Fruit fly (Drosophila melanogaster) whole organism, embryonic: Measurements from ENCODE around the gene wrd.

Experiments used
- Atf3 ChIP-seq: fragments of 200-800 bp; sonication (Bioruptor generic); optimal IDR thresholded peaks from 3 replicates; lab custom pipeline; 2016; ENCODE audit warnings: missing biosample characterization, missing genetic modification characterization
- B-H1 ChIP-seq: fragments of 200-800 bp; sonication (Bioruptor generic); IDR thresholded peaks from 3 replicates; pipeline ENCODE4 v1.3.6; 2022; ENCODE audit warnings: missing biosample characterization, missing genetic modification characterization
- Bdp1 ChIP-seq: fragments of 200-800 bp; sonication (Bioruptor generic); optimal IDR thresholded peaks from 3 replicates; lab custom pipeline; 2016; ENCODE audit warnings: missing biosample characterization, missing genetic modification characterization
- CG10654 ChIP-seq: fragments of 200-800 bp; sonication (Bioruptor generic); optimal IDR thresholded peaks from 2 replicates; lab custom pipeline; 2016; ENCODE audit warnings: missing biosample characterization, missing genetic modification characterization
- CG11247 ChIP-seq: fragments of 200-800 bp; sonication (Bioruptor generic); IDR thresholded peaks from 2 replicates; pipeline ENCODE4 v1.3.6; 2022; ENCODE audit warnings: missing biosample characterization, missing genetic modification characterization
- CG12236 ChIP-seq: fragments of 200-800 bp; sonication (Bioruptor generic); optimal IDR thresholded peaks from 2 replicates; lab custom pipeline; 2016; ENCODE audit warnings: missing biosample characterization, missing genetic modification characterization
- CG12659 ChIP-seq: fragments of 200-800 bp; sonication (Bioruptor generic); optimal IDR thresholded peaks from 3 replicates; lab custom pipeline; 2017; ENCODE audit warnings: mild to moderate bottlenecking, missing biosample characterization, missing genetic modification reagents, missing genetic modification characterization
- CG12942 ChIP-seq: fragments of 200-800 bp; sonication (Bioruptor generic); optimal IDR thresholded peaks from 3 replicates; lab custom pipeline; 2016; ENCODE audit warnings: missing biosample characterization, missing genetic modification characterization
- CG13424 ChIP-seq: fragments of 200-800 bp; sonication (Bioruptor generic); optimal IDR thresholded peaks from 2 replicates; lab custom pipeline; 2019; ENCODE audit warnings: missing biosample characterization, mild to moderate bottlenecking, missing genetic modification characterization, moderate library complexity
- CG14667 ChIP-seq: fragments of 200-800 bp; sonication (Bioruptor generic); IDR thresholded peaks from 2 replicates; pipeline ENCODE4 v1.3.6; 2022; ENCODE audit warnings: missing biosample characterization, missing genetic modification characterization
- CG1529 ChIP-seq: fragments of 200-800 bp; sonication (Bioruptor generic); optimal IDR thresholded peaks from 3 replicates; lab custom pipeline; 2018; ENCODE audit warnings: missing biosample characterization, missing genetic modification characterization
- CG15514 ChIP-seq: fragments of 200-800 bp; sonication (Bioruptor generic); optimal IDR thresholded peaks from 3 replicates; lab custom pipeline; 2017; ENCODE audit warnings: missing biosample characterization, missing genetic modification characterization, mild to moderate bottlenecking, moderate library complexity, missing genetic modification reagents
- CG15696 ChIP-seq: fragments of 200-800 bp; sonication (Bioruptor generic); optimal IDR thresholded peaks from 2 replicates; lab custom pipeline; 2019; ENCODE audit warnings: missing biosample characterization, mild to moderate bottlenecking, missing genetic modification characterization, moderate library complexity
- CG1602 ChIP-seq: fragments of 200-800 bp; sonication (Bioruptor generic); optimal IDR thresholded peaks from 3 replicates; lab custom pipeline; 2016; ENCODE audit warnings: missing biosample characterization, missing genetic modification characterization
- CG1647 ChIP-seq: fragments of 200-800 bp; sonication (Bioruptor generic); optimal IDR thresholded peaks from 3 replicates; lab custom pipeline; 2016; ENCODE audit warnings: missing biosample characterization, missing genetic modification characterization
- CG1792 ChIP-seq: fragments of 200-800 bp; sonication (Bioruptor generic); optimal IDR thresholded peaks from 2 replicates; lab custom pipeline; 2016; ENCODE audit warnings: missing biosample characterization, missing genetic modification characterization
- CG33557 ChIP-seq: fragments of 200-800 bp; sonication (Bioruptor generic); optimal IDR thresholded peaks from 2 replicates; lab custom pipeline; 2019; ENCODE audit warnings: missing biosample characterization, mild to moderate bottlenecking, missing genetic modification characterization, moderate library complexity
- CG4707 ChIP-seq: fragments of 200-800 bp; sonication (Bioruptor generic); optimal IDR thresholded peaks from 2 replicates; lab custom pipeline; 2018; ENCODE audit warnings: missing biosample characterization, mild to moderate bottlenecking, missing genetic modification characterization, moderate library complexity
- CG4730 ChIP-seq: fragments of 200-800 bp; sonication (Bioruptor generic); IDR thresholded peaks from 2 replicates; pipeline ENCODE4 v1.3.6; 2022; ENCODE audit warnings: missing biosample characterization, missing genetic modification characterization
- CG6654 ChIP-seq: fragments of 200-800 bp; sonication (Bioruptor generic); optimal IDR thresholded peaks from 2 replicates; lab custom pipeline; 2017; ENCODE audit warnings: missing biosample characterization, mild to moderate bottlenecking, missing genetic modification characterization
- CG7839 ChIP-seq: fragments of 200-800 bp; sonication (Bioruptor generic); optimal IDR thresholded peaks from 3 replicates; lab custom pipeline; 2018; ENCODE audit warnings: missing biosample characterization, mild to moderate bottlenecking, missing genetic modification characterization, moderate library complexity
- CG8290 ChIP-seq, 3 experiments: fragments of 200-800 bp; sonication (Bioruptor generic); optimal IDR thresholded peaks; 2 replicates each; lab custom pipeline; 2016 to 2019; ENCODE audit warnings: missing biosample characterization in 3 of 3, missing genetic modification characterization in 3 of 3, mild to moderate bottlenecking in 2 of 3, moderate library complexity in 1 of 3
- CG8388 ChIP-seq: fragments of 200-800 bp; sonication (Bioruptor generic); optimal IDR thresholded peaks from 2 replicates; lab custom pipeline; 2019; ENCODE audit warnings: missing biosample characterization, mild to moderate bottlenecking, missing genetic modification characterization, moderate library complexity
- CG8924 ChIP-seq: fragments of 200-800 bp; optimal IDR thresholded peaks from 3 replicates; lab custom pipeline; 2019; ENCODE audit warnings: missing biosample characterization, mild to moderate bottlenecking, missing genetic modification characterization, moderate library complexity
- Dip3 ChIP-seq: fragments of 200-800 bp; sonication (Bioruptor generic); optimal IDR thresholded peaks from 3 replicates; lab custom pipeline; 2016; ENCODE audit warnings: missing biosample characterization, missing genetic modification characterization
- Elba2 ChIP-seq: fragments of 200-800 bp; sonication (Bioruptor generic); optimal IDR thresholded peaks from 3 replicates; lab custom pipeline; 2016; ENCODE audit warnings: missing biosample characterization, missing genetic modification characterization
- HLHmδ ChIP-seq: fragments of 200-800 bp; sonication (Bioruptor generic); optimal IDR thresholded peaks from 2 replicates; lab custom pipeline; 2018; ENCODE audit warnings: missing biosample characterization, mild to moderate bottlenecking, missing genetic modification characterization, moderate library complexity
- Hand ChIP-seq: fragments of 200-800 bp; sonication (Bioruptor generic); optimal IDR thresholded peaks from 2 replicates; lab custom pipeline; 2017; ENCODE audit warnings: mild to moderate bottlenecking, missing biosample characterization, missing genetic modification reagents, missing genetic modification characterization
- MESR4 ChIP-seq: fragments of 200-800 bp; sonication (Bioruptor generic); optimal IDR thresholded peaks from 2 replicates; lab custom pipeline; 2018; ENCODE audit warnings: missing biosample characterization, mild to moderate bottlenecking, missing genetic modification characterization, moderate library complexity
- Nf-YB ChIP-seq: fragments of 200-800 bp; sonication (Bioruptor generic); optimal IDR thresholded peaks from 3 replicates; lab custom pipeline; 2019; ENCODE audit warnings: missing biosample characterization, mild to moderate bottlenecking, missing genetic modification characterization, moderate library complexity
- PHDP ChIP-seq: fragments of 200-800 bp; sonication (Bioruptor generic); optimal IDR thresholded peaks from 3 replicates; lab custom pipeline; 2018; ENCODE audit warnings: missing biosample characterization, mild to moderate bottlenecking, missing genetic modification characterization, moderate library complexity
- Ptx1 ChIP-seq: fragments of 200-800 bp; sonication (Bioruptor generic); IDR thresholded peaks from 2 replicates; pipeline ENCODE4 v1.3.6; 2022; ENCODE audit warnings: missing biosample characterization, missing genetic modification characterization
- bigmax ChIP-seq: fragments of 200-800 bp; sonication (Bioruptor generic); optimal IDR thresholded peaks from 2 replicates; lab custom pipeline; 2018; ENCODE audit warnings: missing biosample characterization, mild to moderate bottlenecking, missing genetic modification characterization
- cad ChIP-seq: fragments of >200 bp; optimal IDR thresholded peaks from 2 replicates; lab custom pipeline; 2017; ENCODE audit warnings: missing biosample characterization, missing genetic modification characterization
- cg ChIP-seq: fragments of 200-800 bp; sonication (Bioruptor generic); optimal IDR thresholded peaks from 3 replicates; lab custom pipeline; 2019; ENCODE audit warnings: missing biosample characterization, mild to moderate bottlenecking, missing genetic modification characterization, moderate library complexity
- chif ChIP-seq, 2 experiments: fragments of 200-800 bp; sonication (Bioruptor generic); optimal IDR thresholded peaks; 3 replicates each; lab custom pipeline; 2016; ENCODE audit warnings: missing biosample characterization in 2 of 2, missing genetic modification characterization in 2 of 2
- chn ChIP-seq: fragments of 200-800 bp; sonication (Bioruptor generic); optimal IDR thresholded peaks from 2 replicates; lab custom pipeline; 2016; ENCODE audit warnings: missing biosample characterization, missing genetic modification characterization
- dpn ChIP-seq, 2 experiments: fragments of 200-800 bp; sonication (Bioruptor generic); optimal IDR thresholded peaks; 3 replicates each; lab custom pipeline; 2016; ENCODE audit warnings: missing biosample characterization in 2 of 2, missing genetic modification characterization in 2 of 2
- esg ChIP-seq: fragments of 200-800 bp; sonication (Bioruptor generic); conservative IDR thresholded peaks from 2 replicates; pipeline ENCODE4 v1.3.6; 2022; ENCODE audit warnings: missing biosample characterization, missing genetic modification characterization
- gcm ChIP-seq: fragments of 200-800 bp; sonication (Bioruptor generic); optimal IDR thresholded peaks from 2 replicates; lab custom pipeline; 2019; ENCODE audit warnings: missing biosample characterization, mild to moderate bottlenecking, missing genetic modification characterization, moderate library complexity
- ken ChIP-seq: fragments of 200-800 bp; sonication (Bioruptor generic); IDR thresholded peaks from 3 replicates; pipeline ENCODE4 v1.3.6; 2022; ENCODE audit warnings: missing biosample characterization, missing genetic modification characterization
- kni ChIP-seq: fragments of 200-800 bp; sonication (Bioruptor generic); optimal IDR thresholded peaks from 3 replicates; lab custom pipeline; 2017; ENCODE audit warnings: mild to moderate bottlenecking, missing biosample characterization, missing genetic modification reagents, missing genetic modification characterization
- maf-S ChIP-seq: fragments of 200-800 bp; sonication (Bioruptor generic); optimal IDR thresholded peaks from 2 replicates; lab custom pipeline; 2016; ENCODE audit warnings: missing biosample characterization, missing genetic modification characterization
- peb ChIP-seq: fragments of 200-800 bp; sonication (Bioruptor generic); IDR thresholded peaks from 2 replicates; pipeline ENCODE4 v1.3.6; 2022; ENCODE audit warnings: missing biosample characterization, missing genetic modification characterization
- prd ChIP-seq, 3 experiments: fragments of >200 bp in 2 of 3; fragments of 200-800 bp in 1 of 3; sonication (Bioruptor generic) in 1 of 3; optimal IDR thresholded peaks in 2 of 3; IDR thresholded peaks in 1 of 3; 2 replicates in 2 of 3; 3 replicates in 1 of 3; pipeline versions ENCODE4 v1.3.6 to Lab custom; 2017 to 2022; ENCODE audit warnings: missing biosample characterization in 1 of 3, missing genetic modification characterization in 1 of 3
- pzg ChIP-seq: fragments of 200-800 bp; sonication (Bioruptor generic); optimal IDR thresholded peaks from 3 replicates; lab custom pipeline; 2018; ENCODE audit warnings: missing biosample characterization, mild to moderate bottlenecking, missing genetic modification characterization, moderate library complexity
- row ChIP-seq: fragments of 200-800 bp; sonication (Bioruptor generic); IDR thresholded peaks from 3 replicates; pipeline ENCODE4 v1.3.6; 2022; ENCODE audit warnings: missing biosample characterization, missing genetic modification characterization
- stc ChIP-seq: fragments of 200-800 bp; sonication (Bioruptor generic); IDR thresholded peaks from 2 replicates; pipeline ENCODE4 v1.3.6; 2022; ENCODE audit warnings: missing biosample characterization, missing genetic modification characterization
- sug ChIP-seq: fragments of 200-800 bp; optimal IDR thresholded peaks from 2 replicates; lab custom pipeline; 2019; ENCODE audit warnings: missing biosample characterization, mild to moderate bottlenecking, missing genetic modification characterization, moderate library complexity
- tgo ChIP-seq: fragments of 200-800 bp; sonication (Bioruptor generic); IDR thresholded peaks from 3 replicates; pipeline ENCODE4 v1.3.6; 2022; ENCODE audit warnings: missing biosample characterization, missing genetic modification characterization

Gene wrd

dm6 chr3R:18185385-18185784 lies 17.8 kb downstream of the wrd start, which contains the start of the genes Arp5 and CG7208 (continued):
- TF ChIP-seq Nf-YB (GFP tag; lab: Kevin White, UChicago), result peak; percentile 52
- TF ChIP-seq CG12659 (GFP tag; lab: Kevin White, UChicago), result peak; percentile 86
- TF ChIP-seq CG8290 (GFP tag; optimal IDR thresholded peaks at IDR 0.05; lab: Kevin White, UChicago), result peak; percentile 66
- TF ChIP-seq CG8290 (tag; optimal IDR thresholded peaks at IDR 0.05; lab: Kevin White, UChicago), result peak in 1 of 2 experiments; percentile 34
- TF ChIP-seq tgo (GFP tag; lab: Robert Waterston, UW), result peak; percentile 66
- peak; percentile 84 for TF ChIP-seq row (GFP tag; lab: Robert Waterston, UW)
- TF ChIP-seq Elba2, result peak; percentile 29
- TF ChIP-seq chif (GFP tag; optimal IDR thresholded peaks at IDR 0.05; lab: Kevin White, UChicago), result peak; percentile 40 to 61
- no peak for TF ChIP-seq kni (GFP tag; lab: Kevin White, UChicago)
- TF ChIP-seq CG12942 (GFP tag; lab: Kevin White, UChicago), result peak; percentile 69
- TF ChIP-seq cad (GFP tag; lab: Kevin White, UChicago), result no peak
- no peak; the same call in 1 of the 2 replicates for TF ChIP-seq CG14667 (GFP tag; lab: Robert Waterston, UW)
- peak; percentile 98 for TF ChIP-seq CG15514
- peak; percentile 60 for TF ChIP-seq CG10654 (GFP tag; lab: Kevin White, UChicago)
- TF ChIP-seq Ptx1, result peak; percentile 62
- peak; percentile 63; the same call in 1 of the 3 replicates for TF ChIP-seq ken
- TF ChIP-seq bigmax (GFP tag; lab: Kevin White, UChicago), result no peak
- TF ChIP-seq esg (GFP tag; lab: Robert Waterston, UW), result peak; percentile 50
- TF ChIP-seq HLHmδ, result no peak
- TF ChIP-seq gcm (GFP tag; lab: Kevin White, UChicago), result no peak
- TF ChIP-seq Hand (GFP tag; lab: Kevin White, UChicago), result no peak
- TF ChIP-seq CG7839 (tag; lab: Kevin White, UChicago), result no peak
- peak; percentile 65 for TF ChIP-seq CG8924 (tag; lab: Kevin White, UChicago)
- peak; percentile 38 for TF ChIP-seq Bdp1 (GFP tag; lab: Kevin White, UChicago)
- TF ChIP-seq maf-S (GFP tag; lab: Kevin White, UChicago), result peak; percentile 53
- peak; percentile 76 for TF ChIP-seq PHDP (tag; lab: Kevin White, UChicago)
- TF ChIP-seq CG1529, result peak; percentile 47
- no peak for TF ChIP-seq CG4707 (GFP tag; lab: Kevin White, UChicago)
- TF ChIP-seq Atf3 (GFP tag; lab: Kevin White, UChicago), result peak; percentile 42
- no peak for TF ChIP-seq CG12236 (GFP tag; lab: Kevin White, UChicago)
- no peak for TF ChIP-seq peb (GFP tag; lab: Robert Waterston, UW)
- peak; percentile 69 for TF ChIP-seq CG13424 (tag; lab: Kevin White, UChicago)
- TF ChIP-seq CG33557 (GFP tag; lab: Kevin White, UChicago), result peak; percentile 19
- TF ChIP-seq CG15696 (tag; lab: Kevin White, UChicago), result peak; percentile 4
- peak; percentile 54 for TF ChIP-seq CG1602 (GFP tag; lab: Kevin White, UChicago)
- no peak for TF ChIP-seq prd (optimal IDR thresholded peaks at IDR 0.05; lab: Kevin White, UChicago)
- peak; percentile 66 for TF ChIP-seq prd (GFP tag; IDR thresholded peaks at IDR 0.05; lab: Robert Waterston, UW)
- no peak for TF ChIP-seq cg (GFP tag; lab: Kevin White, UChicago)
- peak; percentile 76 for TF ChIP-seq sug
- no peak for TF ChIP-seq CG6654 (GFP tag; lab: Kevin White, UChicago)
- TF ChIP-seq dpn (GFP tag; optimal IDR thresholded peaks at IDR 0.05; lab: Kevin White, UChicago), result peak; percentile 72 to 85
- no peak for TF ChIP-seq CG4730 (GFP tag; lab: Robert Waterston, UW)
- TF ChIP-seq B-H1, result peak; percentile 29; the same call in 1 of the 3 replicates
- TF ChIP-seq CG8388 (GFP tag; lab: Kevin White, UChicago), result peak; percentile 52
- peak; percentile 51 for TF ChIP-seq pzg
- peak; percentile 4 for TF ChIP-seq CG1792 (GFP tag; lab: Kevin White, UChicago)
- peak; percentile 37 for TF ChIP-seq MESR4 (GFP tag; lab: Kevin White, UChicago)
- TF ChIP-seq Dip3 (GFP tag; lab: Kevin White, UChicago), result peak; percentile 70
- TF ChIP-seq CG1647 (GFP tag; lab: Kevin White, UChicago), result peak; percentile 51
- TF ChIP-seq CG11247 (GFP tag; lab: Robert Waterston, UW), result peak; percentile 39; the same call in 1 of the 2 replicates
- TF ChIP-seq stc (GFP tag; lab: Robert Waterston, UW), result peak; percentile 64; the same call in 1 of the 2 replicates
- TF ChIP-seq chn (GFP tag; lab: Kevin White, UChicago), result peak; percentile 56
